Fruit fly (Drosophila melanogaster): ENCODE data around the gene Gcn5.

Gene Gcn5

dm6 chr3L:12486175-12486574 lies 37.6 kb downstream of the Gcn5 start:
- TF ChIP-seq fru (GFP tag; optimal IDR thresholded peaks at IDR 0.05) = no peak
- no peak for TF ChIP-seq brk (GFP tag; optimal IDR thresholded peaks at IDR 0.05)
- TF ChIP-seq Dif (GFP tag; optimal IDR thresholded peaks at IDR 0.05; ENCODE audit: partially characterized antibody) = no peak
- TF ChIP-seq GATAd (GFP tag; optimal IDR thresholded peaks at IDR 0.05) = no peak

dm6 chr3L:12484948-12485347 lies 38.9 kb downstream of the Gcn5 start, which contains the start of gene CG10663:
Gene CG10663 (minus strand): TSS chr3L:12485035.
- no peak for TF ChIP-seq OdsH (GFP tag; optimal IDR thresholded peaks at IDR 0.05)
- TF ChIP-seq CG32264 (GFP tag; optimal IDR thresholded peaks at IDR 0.05) = no peak
- TF ChIP-seq Hnf4 (GFP tag; optimal IDR thresholded peaks at IDR 0.05) = no peak
- TF ChIP-seq Abd-B (GFP tag; optimal IDR thresholded peaks at IDR 0.05) = no peak
- no peak for TF ChIP-seq Dfd (GFP tag; optimal IDR thresholded peaks at IDR 0.05)
- TF ChIP-seq h (GFP tag; optimal IDR thresholded peaks at IDR 0.05) = no peak
- no peak for TF ChIP-seq foxo (GFP tag; optimal IDR thresholded peaks at IDR 0.05)
- no peak for TF ChIP-seq sage (GFP tag; optimal IDR thresholded peaks at IDR 0.05)
- TF ChIP-seq Sp1 (GFP tag; optimal IDR thresholded peaks at IDR 0.05) = no peak
- no peak for TF ChIP-seq Hr78 (GFP tag; optimal IDR thresholded peaks at IDR 0.05)
- TF ChIP-seq CG9705 (GFP tag; optimal IDR thresholded peaks at IDR 0.05) = no peak
- TF ChIP-seq Dif (GFP tag; optimal IDR thresholded peaks at IDR 0.05; ENCODE audit: partially characterized antibody) = no peak
- TF ChIP-seq psq (GFP tag; optimal IDR thresholded peaks at IDR 0.05) = no peak

dm6 chr3L:12484464-12484863 lies 39.4 kb downstream of the Gcn5 start:
- no peak for TF ChIP-seq Abd-B (GFP tag; optimal IDR thresholded peaks at IDR 0.05)
- no peak for TF ChIP-seq sage (GFP tag; optimal IDR thresholded peaks at IDR 0.05)
- TF ChIP-seq jim (GFP tag; optimal IDR thresholded peaks at IDR 0.05) = no peak
- no peak for TF ChIP-seq foxo (GFP tag; optimal IDR thresholded peaks at IDR 0.05)
- no peak for TF ChIP-seq Hr83 (GFP tag; optimal IDR thresholded peaks at IDR 0.05; ENCODE audit: poor library complexity, severe bottlenecking)
- no peak for TF ChIP-seq Vsx2 (GFP tag; optimal IDR thresholded peaks at IDR 0.05; ENCODE audit: partially characterized antibody)
- TF ChIP-seq lola (GFP tag; optimal IDR thresholded peaks at IDR 0.05) = no peak
- TF ChIP-seq OdsH (GFP tag; optimal IDR thresholded peaks at IDR 0.05) = no peak
- TF ChIP-seq pan (optimal IDR thresholded peaks at IDR 0.05) = no peak
- no peak for TF ChIP-seq N (GFP tag; optimal IDR thresholded peaks at IDR 0.05)
- no peak for TF ChIP-seq dsf (GFP tag; optimal IDR thresholded peaks at IDR 0.05; ENCODE audit: borderline replicate concordance)
- no peak for TF ChIP-seq psq (GFP tag; optimal IDR thresholded peaks at IDR 0.05)
- TF ChIP-seq CrebA (GFP tag; optimal IDR thresholded peaks at IDR 0.05; ENCODE audit: borderline replicate concordance) = no peak
- no peak for TF ChIP-seq Mio (GFP tag; optimal IDR thresholded peaks at IDR 0.05)
- TF ChIP-seq h (GFP tag; optimal IDR thresholded peaks at IDR 0.05) = no peak
- no peak for TF ChIP-seq CG9705 (GFP tag; optimal IDR thresholded peaks at IDR 0.05)
- no peak for TF ChIP-seq Hnf4 (GFP tag; optimal IDR thresholded peaks at IDR 0.05)
- no peak for TF ChIP-seq tai (GFP tag; optimal IDR thresholded peaks at IDR 0.05)
- TF ChIP-seq dmrt93B (GFP tag; optimal IDR thresholded peaks at IDR 0.05) = no peak
- no peak for TF ChIP-seq br (GFP tag; optimal IDR thresholded peaks at IDR 0.05)

DNA sequence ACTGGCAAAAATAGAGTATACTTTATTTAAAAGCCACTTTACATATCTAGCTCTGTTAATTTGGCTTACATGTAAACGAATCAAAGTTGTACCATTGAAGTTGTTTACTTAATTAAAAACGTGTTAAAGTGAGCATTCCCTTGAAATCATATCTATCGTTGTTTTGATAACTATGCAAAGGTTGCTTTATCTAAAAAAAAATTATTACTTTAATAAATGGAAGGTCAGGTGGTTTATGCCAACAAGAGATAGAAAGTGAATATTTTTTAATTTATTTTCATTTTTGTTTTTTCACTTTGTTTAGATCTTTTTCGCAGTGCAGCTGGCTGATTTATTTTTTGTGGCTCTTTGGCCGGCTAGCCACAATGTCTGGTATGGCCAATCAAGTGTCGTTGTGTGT lies 40.9 kb downstream of the Gcn5 start:
- TF ChIP-seq pan (optimal IDR thresholded peaks at IDR 0.05) (no peak), dl (GFP tag; optimal IDR thresholded peaks at IDR 0.05; ENCODE audit: insufficient read depth in 1 of 2, partially characterized antibody in 2 of 2) (no peak), fru (GFP tag; optimal IDR thresholded peaks at IDR 0.05) (peak; percentile 8), tai (GFP tag; optimal IDR thresholded peaks at IDR 0.05) (no peak), HLH106 (tag; optimal IDR thresholded peaks at IDR 0.05) (peak; percentile 16), sv (GFP tag; optimal IDR thresholded peaks at IDR 0.05) (peak; percentile 68), dsf (GFP tag; optimal IDR thresholded peaks at IDR 0.05; ENCODE audit: borderline replicate concordance) (no peak), CrebA (GFP tag; optimal IDR thresholded peaks at IDR 0.05; ENCODE audit: borderline replicate concordance) (no peak), OdsH (GFP tag; optimal IDR thresholded peaks at IDR 0.05) (no peak), Dfd (GFP tag; optimal IDR thresholded peaks at IDR 0.05) (no peak), dmrt93B (GFP tag; optimal IDR thresholded peaks at IDR 0.05) (no peak), h (GFP tag; optimal IDR thresholded peaks at IDR 0.05) (peak; percentile 47), sage (GFP tag; optimal IDR thresholded peaks at IDR 0.05) (no peak), jim (GFP tag; optimal IDR thresholded peaks at IDR 0.05) (no peak), Vsx2 (GFP tag; optimal IDR thresholded peaks at IDR 0.05; ENCODE audit: partially characterized antibody) (no peak), Rel (GFP tag; optimal IDR thresholded peaks at IDR 0.05) (no peak), Rel (tag; optimal IDR thresholded peaks at IDR 0.05) (no peak), rgr (GFP tag; optimal IDR thresholded peaks at IDR 0.05) (peak; percentile 21), Dif (GFP tag; optimal IDR thresholded peaks at IDR 0.05; ENCODE audit: partially characterized antibody) (no peak), Hr83 (GFP tag; optimal IDR thresholded peaks at IDR 0.05; ENCODE audit: poor library complexity, severe bottlenecking) (no peak), psq (GFP tag; optimal IDR thresholded peaks at IDR 0.05) (peak; percentile 13), lola (GFP tag; optimal IDR thresholded peaks at IDR 0.05) (no peak), Hnf4 (GFP tag; optimal IDR thresholded peaks at IDR 0.05) (peak; percentile 14), br (GFP tag; optimal IDR thresholded peaks at IDR 0.05) (no peak), brk (GFP tag; optimal IDR thresholded peaks at IDR 0.05) (no peak), woc (GFP tag; optimal IDR thresholded peaks at IDR 0.05) (no peak), CG32264 (GFP tag; optimal IDR thresholded peaks at IDR 0.05) (no peak), Hr78 (GFP tag; optimal IDR thresholded peaks at IDR 0.05) (no peak), ey (GFP tag; optimal IDR thresholded peaks at IDR 0.05) (peak; percentile 13), Sp1 (GFP tag; optimal IDR thresholded peaks at IDR 0.05) (no peak), Abd-B (GFP tag; optimal IDR thresholded peaks at IDR 0.05) (no peak), Jra (GFP tag; optimal IDR thresholded peaks at IDR 0.05) (no peak), GATAd (GFP tag; optimal IDR thresholded peaks at IDR 0.05) (no peak), CG9705 (GFP tag; optimal IDR thresholded peaks at IDR 0.05) (no peak), Mio (GFP tag; optimal IDR thresholded peaks at IDR 0.05) (no peak), usp (GFP tag; optimal IDR thresholded peaks at IDR 0.05) (no peak), N (GFP tag; optimal IDR thresholded peaks at IDR 0.05) (no peak), Myc (optimal IDR thresholded peaks at IDR 0.05) (no peak), foxo (GFP tag; optimal IDR thresholded peaks at IDR 0.05) (peak in 1 of 2 experiments; percentile 16)

All from whole organism, wandering third instar larva.